Fruit fly (Drosophila melanogaster) Kc167 (cell line): ENCODE data around the gene PIG-F.

Source experiments
- Myc ChIP-seq: fragments of >200 bp; optimal IDR thresholded peaks from 2 replicates; lab custom pipeline; 2017; ENCODE audit warnings: missing external identifiers
- Sin3A ChIP-seq: fragments of >200 bp; optimal IDR thresholded peaks from 2 replicates; lab custom pipeline; 2018; ENCODE audit warnings: missing external identifiers
- h ChIP-seq: fragments of >200 bp; optimal IDR thresholded peaks from 3 replicates; lab custom pipeline; 2018; ENCODE audit warnings: missing external identifiers
- insv ChIP-seq: fragments of >200 bp; optimal IDR thresholded peaks from 3 replicates; lab custom pipeline; 2018; ENCODE audit warnings: missing external identifiers
- psq ChIP-seq: fragments of >200 bp; optimal IDR thresholded peaks from 2 replicates; lab custom pipeline; 2017; ENCODE audit warnings: missing external identifiers
- ttk ChIP-seq: sonication (Bioruptor generic); optimal IDR thresholded peaks from 2 replicates; lab custom pipeline; 2017; ENCODE audit warnings: missing external identifiers

DNA sequence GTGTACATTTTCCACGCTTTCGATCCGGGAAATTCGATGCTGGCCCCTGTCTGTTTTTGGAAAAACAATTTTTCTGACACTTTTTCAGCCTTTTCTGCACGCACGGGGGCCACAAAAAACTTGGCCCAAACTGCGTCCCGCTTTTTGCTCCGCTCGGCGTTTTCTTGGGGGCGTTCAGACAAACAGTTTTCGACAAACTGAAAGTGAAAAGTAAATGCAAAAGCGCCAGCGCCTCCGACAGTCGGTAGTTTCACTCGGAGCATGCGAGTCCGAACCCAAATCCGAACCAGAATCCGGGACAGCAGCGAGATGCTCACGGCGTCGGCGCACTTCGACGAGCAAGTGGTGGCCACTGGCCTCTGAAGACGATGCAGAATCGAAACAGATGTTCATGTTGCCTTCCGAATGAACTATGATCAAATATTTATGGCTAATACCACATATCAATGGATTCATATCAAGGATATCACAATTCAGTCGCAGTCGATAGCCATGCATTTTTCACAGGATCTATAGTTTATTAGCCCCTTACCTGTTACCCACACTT, 27.8 kb upstream of the PIG-F start, which contains the start of gene Shal:
- TF ChIP-seq psq (no peak), insv (lab: Kevin White, UChicago) (no peak), Myc (lab: Kevin White, UChicago) (no peak), ttk (lab: Kevin White, UChicago) (no peak), Sin3A (no peak), h (lab: Kevin White, UChicago) (no peak)
